Fruit fly (Drosophila melanogaster) whole organism, pupa: ENCODE measurements around the gene Kebab.

Source experiments
- CG10348 ChIP-seq: fragments of 200-800 bp; sonication (Bioruptor generic); IDR thresholded peaks from 2 replicates; pipeline ENCODE4 v1.3.6; 2022; ENCODE audit warnings: missing biosample characterization, missing genetic modification characterization
- CG12605 ChIP-seq: fragments of 200-800 bp; sonication (Bioruptor generic); IDR thresholded peaks from 2 replicates; pipeline ENCODE4 v1.3.6; 2022; ENCODE audit warnings: missing biosample characterization, missing genetic modification characterization
- CG13204 ChIP-seq: fragments of 200-800 bp; sonication (Bioruptor generic); optimal IDR thresholded peaks from 2 replicates; lab custom pipeline; 2018; ENCODE audit warnings: missing biosample characterization, mild to moderate bottlenecking, missing genetic modification characterization, moderate library complexity
- CG17806 ChIP-seq: fragments of 200-800 bp; sonication (Bioruptor generic); optimal IDR thresholded peaks from 2 replicates; lab custom pipeline; 2018; ENCODE audit warnings: missing biosample characterization, mild to moderate bottlenecking, missing genetic modification characterization, moderate library complexity
- CG34367 ChIP-seq: fragments of 200-800 bp; sonication (Bioruptor generic); optimal IDR thresholded peaks from 2 replicates; lab custom pipeline; 2018; ENCODE audit warnings: missing biosample characterization, mild to moderate bottlenecking, missing genetic modification characterization
- CG4496 ChIP-seq: fragments of 200-800 bp; sonication (Bioruptor generic); IDR thresholded peaks from 3 replicates; pipeline ENCODE4 v1.3.6; 2022; ENCODE audit warnings: missing biosample characterization, missing genetic modification characterization
- CG8159 ChIP-seq: fragments of 200-800 bp; sonication (Bioruptor generic); optimal IDR thresholded peaks from 3 replicates; lab custom pipeline; 2018; ENCODE audit warnings: missing biosample characterization, mild to moderate bottlenecking, missing genetic modification characterization, moderate library complexity
- EcR ChIP-seq: fragments of 200-800 bp; sonication (Bioruptor generic); optimal IDR thresholded peaks from 3 replicates; lab custom pipeline; 2019; ENCODE audit warnings: missing biosample characterization, missing genetic modification characterization, mild to moderate bottlenecking, moderate library complexity, missing genetic modification reagents
- Ets98B ChIP-seq: fragments of 200-800 bp; sonication (Bioruptor generic); IDR thresholded peaks from 2 replicates; pipeline ENCODE4 v1.3.6; 2022; ENCODE audit warnings: missing biosample characterization, missing genetic modification characterization
- Pif1A ChIP-seq: fragments of 200-800 bp; sonication (Bioruptor generic); optimal IDR thresholded peaks from 3 replicates; lab custom pipeline; 2016; ENCODE audit warnings: missing biosample characterization, missing genetic modification characterization
- gl ChIP-seq: fragments of 200-800 bp; sonication (Bioruptor generic); optimal IDR thresholded peaks from 2 replicates; lab custom pipeline; 2018; ENCODE audit warnings: missing biosample characterization, mild to moderate bottlenecking, missing genetic modification characterization
- rn ChIP-seq: fragments of 200-800 bp; sonication (Bioruptor generic); IDR thresholded peaks from 2 replicates; pipeline ENCODE4 v1.3.6; 2022; ENCODE audit warnings: missing biosample characterization, missing genetic modification characterization

dm6 chr2L:2037165-2037550 lies 8.1 kb upstream of the Kebab start, which contains the start of gene lectin-22C:
- no peak for TF ChIP-seq CG10348
- TF ChIP-seq EcR, result no peak
- TF ChIP-seq gl (tag; lab: Kevin White, UChicago), result no peak
- TF ChIP-seq CG4496 (GFP tag; lab: Robert Waterston, UW), result no peak
- no peak for TF ChIP-seq CG12605 (GFP tag; lab: Robert Waterston, UW)
- TF ChIP-seq CG17806 (tag; lab: Kevin White, UChicago), result no peak
- TF ChIP-seq CG8159 (tag; lab: Kevin White, UChicago), result no peak
- no peak for TF ChIP-seq rn (GFP tag; lab: Robert Waterston, UW)
- no peak for TF ChIP-seq Pif1A (GFP tag; lab: Kevin White, UChicago)
- TF ChIP-seq CG13204, result no peak
- TF ChIP-seq CG34367 (tag; lab: Kevin White, UChicago), result no peak
- no peak for TF ChIP-seq Ets98B (GFP tag; lab: Robert Waterston, UW)
